Worm (Caenorhabditis elegans) whole organism, young adult: Measurements from ENCODE around the gene fbxa-174.

Source experiments
- K12H6.12 ChIP-seq: fragments of 200-800 bp; sonication (Bioruptor generic); optimal IDR thresholded peaks from 2 replicates; lab custom pipeline; 2018; ENCODE audit warnings: mild to moderate bottlenecking, missing genetic modification characterization, missing compliant biosample characterization
- ekl-4 ChIP-seq: fragments of 200-800 bp; sonication (Bioruptor generic); IDR thresholded peaks from 2 replicates; pipeline ENCODE4 v1.3.6; 2022; ENCODE audit warnings: missing genetic modification reagents, missing genetic modification characterization, missing compliant biosample characterization
- ets-4 ChIP-seq: fragments of 200-800 bp; sonication (Bioruptor generic); optimal IDR thresholded peaks from 2 replicates; lab custom pipeline; 2018; ENCODE audit warnings: mild to moderate bottlenecking, missing genetic modification characterization, missing compliant biosample characterization
- hlh-26 ChIP-seq: fragments of 200-800 bp; sonication (Bioruptor generic); conservative IDR thresholded peaks from 2 replicates; pipeline ENCODE4 v1.3.6; 2022; ENCODE audit warnings: missing genetic modification reagents, missing genetic modification characterization, missing compliant biosample characterization
- hsf-1 ChIP-seq: fragments of 200-800 bp; sonication (Bioruptor generic); IDR thresholded peaks from 2 replicates; pipeline ENCODE4 v1.3.6; 2022; ENCODE audit warnings: missing genetic modification reagents, missing genetic modification characterization, missing compliant biosample characterization
- lin-54 ChIP-seq: fragments of 200-800 bp; sonication (Bioruptor generic); optimal IDR thresholded peaks from 2 replicates; lab custom pipeline; 2018; ENCODE audit warnings: mild to moderate bottlenecking, missing genetic modification characterization, missing compliant biosample characterization
- rec-8 ChIP-seq, 2 experiments: sonication (generic microtip); optimal IDR thresholded peaks; 2 replicates each; lab custom pipeline; 2016; ENCODE audit warnings: mild to moderate bottlenecking in 2 of 2, missing genetic modification characterization in 2 of 2, missing genetic modification reagents in 2 of 2, missing genotype in 2 of 2, missing biosample characterization in 1 of 2, missing compliant biosample characterization in 1 of 2, moderate library complexity in 1 of 2

ce11 chrV:17520735-17521134, 37.5 kb downstream of the fbxa-174 start, which contains the start of gene fbxa-136:
- TF ChIP-seq ets-4 (GFP tag; lab: Kevin White, UChicago) (no peak), K12H6.12 (tag; lab: Kevin White, UChicago) (no peak), ekl-4 (GFP tag; lab: Robert Waterston, UW) (no peak), hsf-1 (no peak), lin-54 (no peak), hlh-26 (GFP tag; lab: Robert Waterston, UW) (no peak), rec-8 (tag; optimal IDR thresholded peaks at IDR 0.05; lab: Kevin White, UChicago) (no peak)
